Worm (Caenorhabditis elegans): ENCODE measurements around the gene T16G12.13.
"Not testable (repeated sequence)": the region's sequence is repeated elsewhere in the genome, so short reads cannot be mapped to it uniquely, and the experiment has no call there.

T16G12.13 gene

ce11 chrIII:10049682-10050081 lies 11.0 kb upstream of the T16G12.13 start, which contains the start of gene T16G12.1:
Gene T16G12.1 (minus strand): TSS chrIII:10049857.
- peak; percentile 68 for TF ChIP-seq nhr-80 (tag; optimal IDR thresholded peaks at IDR 0.05)
- TF ChIP-seq F49E8.2 (tag; optimal IDR thresholded peaks at IDR 0.05; ENCODE audit: insufficient read depth): no peak
- no peak for TF ChIP-seq bed-1 (GFP tag; IDR thresholded peaks at IDR 0.05)
- TF ChIP-seq ceh-100 (GFP tag; IDR thresholded peaks at IDR 0.05): no peak
- no peak for TF ChIP-seq Y53G8AR.9 (GFP tag; conservative IDR thresholded peaks at IDR 0.05)
- no peak for TF ChIP-seq madf-6 (GFP tag; IDR thresholded peaks at IDR 0.05)

- TF ChIP-seq fkh-3 (tag; optimal IDR thresholded peaks at IDR 0.05); snpc-4 (GFP tag; optimal IDR thresholded peaks at IDR 0.05); snpc-4 (tag; optimal IDR thresholded peaks at IDR 0.05); hrde-1 (tag; optimal IDR thresholded peaks at IDR 0.05; ENCODE audit: borderline replicate concordance): not testable (repeated sequence)
These were observed 10.3 kb upstream of the T16G12.13 start, which contains the start of gene T16G12.3 for ce11 chrIII:10050321-10050720. Gene T16G12.3 (plus strand): TSS chrIII:10050621.

- peak; percentile 12; the same call in 1 of the 2 replicates for TF ChIP-seq F33H1.4 (GFP tag; IDR thresholded peaks at IDR 0.05)
These were observed 7.4 kb upstream of the T16G12.13 start, which contains the start of gene T16G12.12 for ce11 chrIII:10053312-10053711. Gene T16G12.12 (plus strand): TSS chrIII:10053612.

ce11 chrIII:10056033-10056432 lies 4.6 kb upstream of the T16G12.13 start, which contains the start of gene T16G12.10:
Gene T16G12.10 (minus strand): TSS chrIII:10056133.
- TF ChIP-seq dox-1 (GFP tag; IDR thresholded peaks at IDR 0.05) (no peak), nfya-1 (tag; optimal IDR thresholded peaks at IDR 0.05; ENCODE audit: borderline replicate concordance, insufficient read depth) (no peak)

ce11 chrIII:10057518-10057917 lies 3.1 kb upstream of the T16G12.13 start, which contains the start of gene T16G12.4:
Gene T16G12.4 (plus strand): TSS chrIII:10057818.
- TF ChIP-seq atf-7 (tag; optimal IDR thresholded peaks at IDR 0.05) (no peak), madf-10 (tag; optimal IDR thresholded peaks at IDR 0.05) (no peak), ztf-25 (GFP tag; IDR thresholded peaks at IDR 0.05) (no peak), rcor-1 (GFP tag; IDR thresholded peaks at IDR 0.05) (no peak), T07F8.4 (tag; optimal IDR thresholded peaks at IDR 0.05) (no peak), B0019.2 (GFP tag; conservative IDR thresholded peaks at IDR 0.05) (no peak), chd-7 (tag; optimal IDR thresholded peaks at IDR 0.05) (no peak), ztf-6 (GFP tag; IDR thresholded peaks at IDR 0.05) (no peak), C06A6.2 (GFP tag; conservative IDR thresholded peaks at IDR 0.05) (no peak), egl-44 (GFP tag; IDR thresholded peaks at IDR 0.05) (no peak), nhr-80 (tag; optimal IDR thresholded peaks at IDR 0.05) (no peak), madf-3 (GFP tag; IDR thresholded peaks at IDR 0.05) (no peak), nfya-2 (GFP tag; IDR thresholded peaks at IDR 0.05) (no peak), nfyb-1 (GFP tag; IDR thresholded peaks at IDR 0.05) (no peak)

ce11 chrIII:10059002-10059401 lies 1.7 kb upstream of the T16G12.13 start, which contains the start of gene T16G12.8:
Gene T16G12.8 (plus strand): TSS chrIII:10059302.
- TF ChIP-seq madf-10 (tag; optimal IDR thresholded peaks at IDR 0.05) (no peak), madf-3 (GFP tag; IDR thresholded peaks at IDR 0.05) (no peak), nhr-80 (tag; optimal IDR thresholded peaks at IDR 0.05) (no peak)

ce11 chrIII:10064140-10064539 lies 3.5 kb downstream of the T16G12.13 start, which contains the start of gene ekl-6:
Gene ekl-6 (plus strand): TSS chrIII:10064404.
- TF ChIP-seq tlf-1 (GFP tag; optimal IDR thresholded peaks at IDR 0.05): no peak
- TF ChIP-seq madf-3 (GFP tag; IDR thresholded peaks at IDR 0.05): no peak
- no peak for TF ChIP-seq sea-2 (GFP tag; IDR thresholded peaks at IDR 0.05)
- TF ChIP-seq aptf-2 (GFP tag; conservative IDR thresholded peaks at IDR 0.05): 0 out of 2 replicates have a peak, but pooled peaks have one; percentile 9
- TF ChIP-seq him-1 (tag; optimal IDR thresholded peaks at IDR 0.05): no peak
- TF ChIP-seq lsl-1 (GFP tag; optimal IDR thresholded peaks at IDR 0.05): peak; percentile 4
- TF ChIP-seq rec-8 (tag; optimal IDR thresholded peaks at IDR 0.05): peak in 1 of 2 experiments; percentile 58
- TF ChIP-seq ceh-100 (GFP tag; IDR thresholded peaks at IDR 0.05): no peak
- peak; percentile 55 for TF ChIP-seq mcd-1 (GFP tag; IDR thresholded peaks at IDR 0.05)
- 0 out of 2 replicates have a peak, but pooled peaks have one; percentile 29 for TF ChIP-seq bed-2 (GFP tag; IDR thresholded peaks at IDR 0.05)
- peak in 1 of 2 experiments; percentile 41 for TF ChIP-seq let-607 (tag; optimal IDR thresholded peaks at IDR 0.05)
- no peak for TF ChIP-seq mel-28 (tag; optimal IDR thresholded peaks at IDR 0.05; ENCODE audit: borderline replicate concordance)
- TF ChIP-seq ztf-6 (GFP tag; IDR thresholded peaks at IDR 0.05): 0 out of 2 replicates have a peak, but pooled peaks have one; percentile 6
- 0 out of 2 replicates have a peak, but pooled peaks have one; percentile 23 for TF ChIP-seq B0019.2 (GFP tag; conservative IDR thresholded peaks at IDR 0.05)

Measured in whole organism, young adult.